Worm (Caenorhabditis elegans) whole organism, L1 larva: ENCODE results near the gene F53C11.5.
A peak's percentile ranks its signal among the peaks of the same experiment; 100 is the strongest.

ENCODE experiments used
- C16A3.4 ChIP-seq: fragments of 150-350 bp; optimal IDR thresholded peaks from 2 replicates; lab custom pipeline; 2014; ENCODE audit warnings: missing biosample characterization, missing genetic modification characterization
- Y116A8C.19 ChIP-seq: sonication (generic microtip); optimal IDR thresholded peaks from 2 replicates; lab custom pipeline; 2016; ENCODE audit warnings: missing compliant biosample characterization, missing genetic modification characterization, borderline replicate concordance
- aha-1 ChIP-seq: fragments of 150-350 bp; optimal IDR thresholded peaks from 2 replicates; lab custom pipeline; 2014; ENCODE audit warnings: missing biosample characterization, missing genetic modification characterization
- aly-2 ChIP-seq: fragments of 150-350 bp; optimal IDR thresholded peaks from 2 replicates; lab custom pipeline; 2014; ENCODE audit warnings: missing biosample characterization, missing genetic modification characterization
- ama-1 ChIP-seq: fragments of 150-350 bp; optimal IDR thresholded peaks from 2 replicates; lab custom pipeline; 2014
- ceh-63 ChIP-seq: fragments of 200-800 bp; sonication (Bioruptor generic); optimal IDR thresholded peaks from 2 replicates; lab custom pipeline; 2018; ENCODE audit warnings: mild to moderate bottlenecking, missing genetic modification characterization, missing compliant biosample characterization
- ces-1 ChIP-seq: fragments of 150-350 bp; optimal IDR thresholded peaks from 2 replicates; lab custom pipeline; 2014; ENCODE audit warnings: missing biosample characterization, missing genetic modification reagents, missing genetic modification characterization
- dpl-1 ChIP-seq, 3 experiments: fragments of 150-350 bp in 2 of 3; sonication (generic microtip) in 1 of 3; optimal IDR thresholded peaks; 2 replicates each; lab custom pipeline; 2014 to 2017; ENCODE audit warnings: missing biosample characterization in 3 of 3, missing genetic modification characterization in 3 of 3, missing genetic modification reagents in 3 of 3
- dsc-1 ChIP-seq: sonication (generic microtip); optimal IDR thresholded peaks from 2 replicates; lab custom pipeline; 2016; ENCODE audit warnings: mild to moderate bottlenecking, missing genetic modification characterization, missing compliant biosample characterization
- efl-1 ChIP-seq, 4 experiments: fragments of 150-350 bp; optimal IDR thresholded peaks in 3 of 4; peaks in 1 of 4; 1 replicate in 1 of 4; 2 replicates in 3 of 4; lab custom pipeline; 2014; ENCODE audit warnings: missing biosample characterization in 2 of 4, missing genetic modification characterization in 2 of 4, missing genetic modification reagents in 2 of 4
- efl-3 ChIP-seq: fragments of 200-800 bp; sonication (Bioruptor generic); optimal IDR thresholded peaks from 2 replicates; lab custom pipeline; 2018; ENCODE audit warnings: mild to moderate bottlenecking, missing genetic modification characterization, missing compliant biosample characterization
- egl-13 ChIP-seq: sonication (generic microtip); optimal IDR thresholded peaks from 2 replicates; lab custom pipeline; 2016; ENCODE audit warnings: missing genotype, missing genetic modification reagents, missing genetic modification characterization, missing compliant biosample characterization
- elt-3 ChIP-seq, 6 experiments: fragments of 150-350 bp in 1 of 6; sonication (generic microtip); optimal IDR thresholded peaks; 2 replicates each; lab custom pipeline; 2017 to 2018; ENCODE audit warnings: missing biosample characterization in 6 of 6, missing genetic modification characterization in 6 of 6, inconsistent platforms in 1 of 6
- ets-5 ChIP-seq: fragments of 200-800 bp; sonication (Bioruptor generic); IDR thresholded peaks from 2 replicates; pipeline ENCODE4 v1.3.6; 2022; ENCODE audit warnings: missing genetic modification characterization, missing compliant biosample characterization
- fkh-10 ChIP-seq: sonication (generic microtip); optimal IDR thresholded peaks from 2 replicates; lab custom pipeline; 2017; ENCODE audit warnings: missing biosample characterization, missing genetic modification reagents, missing genetic modification characterization
- hpl-2 ChIP-seq: fragments of 150-350 bp; optimal IDR thresholded peaks from 2 replicates; lab custom pipeline; 2014; ENCODE audit warnings: missing biosample characterization, missing genetic modification reagents, missing genetic modification characterization
- isw-1 ChIP-seq: fragments of 200-800 bp; sonication (Bioruptor generic); IDR thresholded peaks from 2 replicates; pipeline ENCODE4 v1.3.6; 2022; ENCODE audit warnings: missing genetic modification characterization, missing compliant biosample characterization
- lin-13 ChIP-seq: fragments of 150-350 bp; optimal IDR thresholded peaks from 2 replicates; lab custom pipeline; 2014; ENCODE audit warnings: missing biosample characterization, missing genetic modification reagents, missing genetic modification characterization
- lin-35 ChIP-seq, 2 experiments: fragments of 150-350 bp; optimal IDR thresholded peaks; 2 replicates each; lab custom pipeline; 2014; ENCODE audit warnings: missing biosample characterization in 2 of 2, missing genetic modification characterization in 2 of 2, missing genetic modification reagents in 2 of 2
- lin-39 ChIP-seq: fragments of 150-350 bp; optimal IDR thresholded peaks from 2 replicates; lab custom pipeline; 2014; ENCODE audit warnings: missing biosample characterization, missing genetic modification reagents, missing genetic modification characterization
- lir-3 ChIP-seq: sonication (generic microtip); optimal IDR thresholded peaks from 2 replicates; lab custom pipeline; 2016; ENCODE audit warnings: mild to moderate bottlenecking, missing genetic modification characterization, moderate library complexity, missing compliant biosample characterization; ENCODE audit not compliant: poor library complexity
- lsy-2 ChIP-seq, 2 experiments: fragments of 150-350 bp; optimal IDR thresholded peaks; 2 replicates each; lab custom pipeline; 2014; ENCODE audit warnings: missing biosample characterization in 2 of 2, missing genetic modification characterization in 2 of 2
- mab-9 ChIP-seq: fragments of 200-800 bp; sonication (Bioruptor generic); IDR thresholded peaks from 2 replicates; pipeline ENCODE4 v1.3.6; 2022; ENCODE audit warnings: missing genetic modification reagents, missing genetic modification characterization, missing compliant biosample characterization
- mdl-1 ChIP-seq, 2 experiments: fragments of 150-350 bp; optimal IDR thresholded peaks; 2 replicates each; lab custom pipeline; 2014 to 2017; ENCODE audit warnings: missing biosample characterization in 2 of 2, missing genetic modification characterization in 2 of 2, inconsistent platforms in 1 of 2
- mep-1 ChIP-seq: fragments of 150-350 bp; optimal IDR thresholded peaks from 2 replicates; lab custom pipeline; 2014; ENCODE audit warnings: missing biosample characterization, missing genetic modification characterization
- nhr-28 ChIP-seq: fragments of 150-350 bp; optimal IDR thresholded peaks from 2 replicates; lab custom pipeline; 2014; ENCODE audit warnings: missing biosample characterization, missing genetic modification characterization
- nhr-77 ChIP-seq: fragments of 150-350 bp; optimal IDR thresholded peaks from 2 replicates; lab custom pipeline; 2014; ENCODE audit warnings: missing biosample characterization, missing genetic modification characterization
- nhr-85 ChIP-seq: sonication (generic microtip); peaks from one replicate; lab custom pipeline; 2016; ENCODE audit warnings: missing genetic modification characterization, inconsistent platforms, missing compliant biosample characterization
- pax-3 ChIP-seq: fragments of 200-800 bp; sonication (Bioruptor generic); optimal IDR thresholded peaks from 2 replicates; lab custom pipeline; 2018; ENCODE audit warnings: mild to moderate bottlenecking, missing genetic modification characterization, moderate library complexity, missing compliant biosample characterization
- rnt-1 ChIP-seq: sonication (generic microtip); optimal IDR thresholded peaks from 2 replicates; lab custom pipeline; 2016; ENCODE audit warnings: mild to moderate bottlenecking, missing genetic modification characterization, moderate library complexity, missing compliant biosample characterization
- skn-1 ChIP-seq: fragments of 150-350 bp; optimal IDR thresholded peaks from 2 replicates; lab custom pipeline; 2014; ENCODE audit warnings: missing biosample characterization, missing genetic modification characterization
- snu-23 ChIP-seq: sonication (generic microtip); optimal IDR thresholded peaks from 2 replicates; lab custom pipeline; 2016; ENCODE audit warnings: missing genetic modification characterization, missing compliant biosample characterization
- sox-4 ChIP-seq: sonication (generic microtip); optimal IDR thresholded peaks from 2 replicates; lab custom pipeline; 2016; ENCODE audit warnings: missing genetic modification characterization, missing compliant biosample characterization
- sptf-1 ChIP-seq: fragments of 150-350 bp; optimal IDR thresholded peaks from 2 replicates; lab custom pipeline; 2014; ENCODE audit warnings: missing biosample characterization, missing genetic modification characterization
- tlp-1 ChIP-seq: fragments of 150-350 bp; optimal IDR thresholded peaks from 2 replicates; lab custom pipeline; 2014; ENCODE audit warnings: missing biosample characterization, missing genetic modification characterization
- xbp-1 ChIP-seq: sonication (generic microtip); optimal IDR thresholded peaks from 2 replicates; lab custom pipeline; 2016; ENCODE audit warnings: missing genetic modification characterization, missing compliant biosample characterization
- zip-4 ChIP-seq: fragments of 200-800 bp; sonication (Bioruptor generic); optimal IDR thresholded peaks from 2 replicates; lab custom pipeline; 2018; ENCODE audit warnings: mild to moderate bottlenecking, missing genetic modification characterization, moderate library complexity, missing compliant biosample characterization

F53C11.5 gene

DNA sequence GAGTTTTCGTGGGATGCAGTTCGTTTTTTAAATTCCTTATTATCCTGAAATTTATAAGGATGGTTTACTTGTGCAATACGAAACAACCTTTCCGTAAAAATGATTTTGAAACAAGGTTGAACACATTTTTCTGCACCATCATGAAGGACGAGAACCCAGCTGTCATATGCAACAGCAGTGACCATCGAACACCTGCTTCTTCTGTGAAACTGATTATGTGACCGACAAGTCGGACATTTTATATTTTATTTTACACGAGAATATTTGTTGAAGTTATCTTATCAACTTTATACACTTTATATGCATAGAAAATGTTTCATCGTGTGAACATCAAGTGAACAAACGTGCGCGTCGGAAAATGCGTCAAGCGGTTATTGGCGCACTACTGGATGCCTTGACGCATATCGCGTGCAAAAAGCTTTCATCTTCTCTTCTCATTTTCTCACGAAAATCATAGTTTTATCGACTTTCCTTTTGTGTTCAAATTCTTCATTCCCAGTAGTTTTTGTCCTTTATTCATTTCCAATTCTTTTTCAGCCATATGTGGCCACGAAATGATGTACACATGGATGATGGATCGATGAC is 31.6 kb downstream of the F53C11.5 start, which contains the start of gene sel-10 (continued):
- TF ChIP-seq mab-9 (GFP tag; lab: Robert Waterston, UW) (no peak), hpl-2 (GFP tag; lab: Kevin White, UChicago) (no peak), dpl-1 (GFP tag; optimal IDR thresholded peaks at IDR 0.05; lab: Kevin White, UChicago) (peak; percentile 47 to 88 (median 79)), nhr-28 (tag; lab: Kevin White, UChicago) (no peak), elt-3 (tag; optimal IDR thresholded peaks at IDR 0.05; lab: Kevin White, UChicago) (peak in 1 of 6 experiments; percentile 75), sox-4 (peak; percentile 55), snu-23 (GFP tag; lab: Kevin White, UChicago) (peak; percentile 81), dsc-1 (tag; lab: Kevin White, UChicago) (peak; percentile 80), mdl-1 (tag; optimal IDR thresholded peaks at IDR 0.05; lab: Kevin White, UChicago) (peak in 1 of 2 experiments; percentile 73), nhr-85 (peak; percentile 90), pax-3 (peak; percentile 79), lsy-2 (tag; optimal IDR thresholded peaks at IDR 0.05; lab: Kevin White, UChicago) (peak; percentile 85 to 88), Y116A8C.19 (tag; lab: Kevin White, UChicago) (no peak), nhr-77 (tag; lab: Kevin White, UChicago) (peak; percentile 55), aly-2 (tag; lab: Kevin White, UChicago) (peak; percentile 28), mep-1 (peak; percentile 95), sptf-1 (tag; lab: Kevin White, UChicago) (no peak), isw-1 (GFP tag; lab: Robert Waterston, UW) (peak; percentile 68), xbp-1 (tag; lab: Kevin White, UChicago) (peak; percentile 75), egl-13 (tag; lab: Kevin White, UChicago) (peak; percentile 9), zip-4 (GFP tag; lab: Kevin White, UChicago) (peak; percentile 41), lin-35 (GFP tag; optimal IDR thresholded peaks at IDR 0.05; lab: Kevin White, UChicago) (peak; percentile 78 to 84), aha-1 (tag; lab: Kevin White, UChicago) (peak; percentile 12), skn-1 (tag; lab: Kevin White, UChicago) (peak; percentile 51), lin-39 (peak; percentile 52), rnt-1 (tag; lab: Kevin White, UChicago) (peak; percentile 90), ets-5 (GFP tag; lab: Robert Waterston, UW) (no peak), ceh-63 (GFP tag; lab: Kevin White, UChicago) (no peak), C16A3.4 (tag; lab: Kevin White, UChicago) (peak; percentile 78), lin-13 (GFP tag; lab: Kevin White, UChicago) (peak; percentile 65)

DNA sequence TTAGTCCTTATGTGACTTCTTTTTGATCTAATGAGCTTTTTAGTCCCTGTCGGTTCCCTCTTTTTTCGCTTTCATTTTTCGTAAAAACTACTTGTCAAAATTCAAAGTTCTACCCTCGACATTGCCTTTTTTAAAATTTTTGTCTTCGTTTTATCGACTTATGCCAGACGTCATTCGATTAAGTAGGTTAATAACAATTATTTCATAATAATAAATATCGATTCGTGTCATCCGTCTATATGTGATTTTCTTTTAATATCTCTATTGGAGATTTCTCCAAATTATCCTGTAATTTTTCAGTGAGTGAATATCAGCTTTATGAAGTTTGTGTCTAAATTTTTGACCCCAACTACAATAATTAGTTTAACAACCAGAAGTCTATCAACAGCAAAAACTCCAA is 35.4 kb downstream of the F53C11.5 start, which contains the start of gene hpo-31:
Gene hpo-31 (plus strand): TSS at position 301 of the 400 bp plus-strand sequence.
- TF ChIP-seq lir-3 (tag; lab: Kevin White, UChicago) (no peak), ces-1 (GFP tag; lab: Kevin White, UChicago) (no peak), fkh-10 (no peak), tlp-1 (no peak), ama-1 (lab: Kevin White, UChicago) (no peak), lsy-2 (tag; optimal IDR thresholded peaks at IDR 0.05; lab: Kevin White, UChicago) (no peak)

DNA sequence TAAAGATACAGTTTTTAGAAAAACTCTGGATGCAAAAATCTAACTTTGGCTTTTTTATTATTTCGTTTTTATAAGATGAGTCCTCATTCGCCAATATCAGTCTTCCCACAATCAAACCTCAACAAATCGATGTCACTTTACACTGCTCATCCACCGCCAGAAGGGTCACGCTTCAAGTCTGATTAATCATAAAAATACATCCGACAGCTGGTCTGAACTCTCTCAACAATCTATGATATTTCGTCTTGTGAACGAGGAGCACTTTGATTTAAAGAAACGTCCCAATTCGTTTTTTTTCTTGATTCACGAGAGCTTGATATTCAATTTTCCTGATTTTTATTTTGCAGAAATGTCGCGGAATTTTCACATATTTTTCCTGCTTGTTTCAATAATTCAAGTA is 40.6 kb downstream of the F53C11.5 start, which contains the start of gene nrf-5:
Gene nrf-5 (plus strand): TSS at position 348 of the 400 bp plus-strand sequence.
- TF ChIP-seq efl-1 (optimal IDR thresholded peaks at IDR 0.05; lab: Kevin White, UChicago) (no peak), efl-1 (GFP tag; optimal IDR thresholded peaks at IDR 0.05 in 1 of 2; lab: Kevin White, UChicago) (peak in 1 of 2 experiments; percentile 5), dsc-1 (tag; lab: Kevin White, UChicago) (peak; percentile 69), efl-3 (GFP tag; lab: Kevin White, UChicago) (no peak), rnt-1 (tag; lab: Kevin White, UChicago) (peak; percentile 65)
